Fruit fly (Drosophila melanogaster): ENCODE data around the gene Hakai.

Gene Hakai

dm6 chr2L:19540307-19540706 is 42.0 kb downstream of the Hakai start, which contains the start of gene CG13081:
TSS of gene CG13081 (plus strand) at chr2L:19540607.
- TF ChIP-seq Side (GFP tag; optimal IDR thresholded peaks at IDR 0.05) (no peak), CG32767 (GFP tag; IDR thresholded peaks at IDR 0.05) (no peak), CG9437 (GFP tag; optimal IDR thresholded peaks at IDR 0.05) (no peak), CG7839 (tag; optimal IDR thresholded peaks at IDR 0.05) (no peak), CG4360 (GFP tag; IDR thresholded peaks at IDR 0.05) (no peak), Bgb (GFP tag; IDR thresholded peaks at IDR 0.05; ENCODE audit: partially characterized antibody) (no peak), Spps (tag; optimal IDR thresholded peaks at IDR 0.05) (no peak), chn (GFP tag; optimal IDR thresholded peaks at IDR 0.05) (no peak), BtbVII (GFP tag; optimal IDR thresholded peaks at IDR 0.05) (no peak), wdn (GFP tag; IDR thresholded peaks at IDR 0.05) (no peak), Tbp (GFP tag; optimal IDR thresholded peaks at IDR 0.05) (no peak), row (GFP tag; IDR thresholded peaks at IDR 0.05) (no peak), CG7745 (tag; optimal IDR thresholded peaks at IDR 0.05) (no peak), CG17829 (tag; optimal IDR thresholded peaks at IDR 0.05) (no peak), Hsf (GFP tag; optimal IDR thresholded peaks at IDR 0.05) (no peak), Fer3 (tag; optimal IDR thresholded peaks at IDR 0.05) (no peak), twi (tag; optimal IDR thresholded peaks at IDR 0.05) (no peak), CG4424 (GFP tag; optimal IDR thresholded peaks at IDR 0.05) (no peak), org-1 (GFP tag; optimal IDR thresholded peaks at IDR 0.05) (no peak)

- no peak for TF ChIP-seq dimm (GFP tag; IDR thresholded peaks at IDR 0.05)
- peak; percentile 13 for TF ChIP-seq CG9817 (tag; optimal IDR thresholded peaks at IDR 0.05)
- TF ChIP-seq nom (GFP tag; optimal IDR thresholded peaks at IDR 0.05): peak; percentile 53
- TF ChIP-seq ATbp (GFP tag; optimal IDR thresholded peaks at IDR 0.05): peak; percentile 31
- TF ChIP-seq lbe (GFP tag; optimal IDR thresholded peaks at IDR 0.05): peak; percentile 62
- no peak for TF ChIP-seq CG18011 (GFP tag; optimal IDR thresholded peaks at IDR 0.05)
- TF ChIP-seq CG16813 (GFP tag; IDR thresholded peaks at IDR 0.05; ENCODE audit: partially characterized antibody): no peak
- no peak for TF ChIP-seq al (GFP tag; IDR thresholded peaks at IDR 0.05)
- peak; percentile 79 for TF ChIP-seq CG14710 (tag; optimal IDR thresholded peaks at IDR 0.05)
- peak; percentile 25 for TF ChIP-seq CG1233 (GFP tag; optimal IDR thresholded peaks at IDR 0.05)
- peak; percentile 78 for TF ChIP-seq CG17829 (tag; optimal IDR thresholded peaks at IDR 0.05)
- TF ChIP-seq ara (GFP tag; IDR thresholded peaks at IDR 0.05): peak; percentile 51; the same call in 1 of the 2 replicates
- peak; percentile 28 for TF ChIP-seq pho (GFP tag; optimal IDR thresholded peaks at IDR 0.05)
- no peak for TF ChIP-seq chm (GFP tag; IDR thresholded peaks at IDR 0.05)
- TF ChIP-seq CG12391 (tag; optimal IDR thresholded peaks at IDR 0.05): peak; percentile 55
- peak; percentile 36; the same call in 1 of the 2 replicates for TF ChIP-seq vvl (GFP tag; IDR thresholded peaks at IDR 0.05)
- 0 out of 3 replicates have a peak, but pooled peaks have one; percentile 5 for TF ChIP-seq otp (GFP tag; IDR thresholded peaks at IDR 0.05)
- TF ChIP-seq ken (GFP tag; IDR thresholded peaks at IDR 0.05): no peak
- TF ChIP-seq CG15601 (tag; optimal IDR thresholded peaks at IDR 0.05): peak; percentile 77
- peak; percentile 64 for TF ChIP-seq CG11504 (tag; optimal IDR thresholded peaks at IDR 0.05)
- TF ChIP-seq CG2712 (tag; optimal IDR thresholded peaks at IDR 0.05): peak; percentile 83
- peak; percentile 65 for TF ChIP-seq zfh1 (GFP tag; IDR thresholded peaks at IDR 0.05)
- no peak for TF ChIP-seq CG34422 (GFP tag; IDR thresholded peaks at IDR 0.05)
- peak; percentile 74 for TF ChIP-seq dmrt11E (tag; optimal IDR thresholded peaks at IDR 0.05)
- no peak for TF ChIP-seq chinmo (GFP tag; IDR thresholded peaks at IDR 0.05; ENCODE audit: partially characterized antibody)
- TF ChIP-seq CG9727 (GFP tag; optimal IDR thresholded peaks at IDR 0.05): peak; percentile 58
- no peak for TF ChIP-seq Dbx (GFP tag; IDR thresholded peaks at IDR 0.05)
- TF ChIP-seq Max (GFP tag; optimal IDR thresholded peaks at IDR 0.05): peak; percentile 21
- peak; percentile 8 for TF ChIP-seq Abd-B (GFP tag; optimal IDR thresholded peaks at IDR 0.05)
- TF ChIP-seq CG12219 (GFP tag; optimal IDR thresholded peaks at IDR 0.05): peak; percentile 2
- no peak for TF ChIP-seq cwo (GFP tag; optimal IDR thresholded peaks at IDR 0.05)
These were observed 44.4 kb downstream of the Hakai start, which contains the start of gene CG13082 for dm6 chr2L:19537779-19538456. TSS of gene CG13082 (plus strand) at chr2L:19538425.

Measured in whole organism, embryonic.